Worm (Caenorhabditis elegans) whole organism, L2 larva: ENCODE measurements around the gene wht-6.

Experiments
- nhr-12 ChIP-seq: fragments of 150-350 bp; optimal IDR thresholded peaks from 2 replicates; lab custom pipeline; 2014; ENCODE audit warnings: missing biosample characterization, missing genetic modification characterization
- nhr-23 ChIP-seq: fragments of 150-350 bp; optimal IDR thresholded peaks from 2 replicates; lab custom pipeline; 2014; ENCODE audit warnings: missing biosample characterization, missing genetic modification reagents, missing genetic modification characterization

DNA sequence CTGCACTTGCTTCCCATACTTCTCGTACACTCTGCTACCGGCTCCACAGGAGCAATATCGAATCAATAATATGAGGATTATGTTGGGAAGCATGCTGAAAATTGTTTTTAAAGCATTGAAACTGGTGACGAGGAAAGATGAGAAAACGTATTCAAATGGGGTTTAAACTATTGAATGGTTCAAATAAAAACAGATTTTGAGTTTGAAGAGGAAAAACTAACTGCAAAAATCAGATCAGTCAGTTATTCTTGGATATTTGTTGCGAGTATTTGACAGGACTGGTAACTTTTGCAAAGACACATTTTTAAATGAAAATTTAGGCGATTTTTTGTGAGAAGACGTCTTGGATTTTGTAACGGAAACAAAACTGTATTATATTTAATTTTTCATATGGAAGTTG is 43.1 kb downstream of the wht-6 start, which contains the start of gene acr-5:
- TF ChIP-seq nhr-23, result no peak
- no peak for TF ChIP-seq nhr-12
